Worm (Caenorhabditis elegans): ENCODE results near the gene hsp-25.

- TF ChIP-seq ref-1 (GFP tag; conservative IDR thresholded peaks at IDR 0.05) (no peak), flt-1 (GFP tag; IDR thresholded peaks at IDR 0.05) (no peak), T22C8.4 (GFP tag; IDR thresholded peaks at IDR 0.05) (no peak), ztf-29 (GFP tag; IDR thresholded peaks at IDR 0.05) (no peak), ztf-23 (GFP tag; IDR thresholded peaks at IDR 0.05) (no peak), cog-1 (tag; optimal IDR thresholded peaks at IDR 0.05) (no peak), med-1 (GFP tag; optimal IDR thresholded peaks at IDR 0.05; ENCODE audit: insufficient read depth) (no peak), tab-1 (GFP tag; IDR thresholded peaks at IDR 0.05) (no peak), klf-2 (GFP tag; conservative IDR thresholded peaks at IDR 0.05) (no peak)
Observed at ce11 chrX:6003853-6004252, 35.6 kb downstream of the hsp-25 start, which contains the start of gene sups-1.

All from whole organism, midembryonic.